Worm (Caenorhabditis elegans) whole organism, late embryonic: ENCODE data around the gene ttbk-5.

Source experiments
- F13H6.1 ChIP-seq: sonication (generic microtip); optimal IDR thresholded peaks from 2 replicates; lab custom pipeline; 2016; ENCODE audit warnings: missing genetic modification characterization, missing compliant biosample characterization
- T23F11.4 ChIP-seq: fragments of 200-800 bp; sonication (Bioruptor generic); optimal IDR thresholded peaks from 2 replicates; lab custom pipeline; 2018; ENCODE audit warnings: mild to moderate bottlenecking, missing genetic modification characterization, missing compliant biosample characterization
- ceh-18 ChIP-seq: sonication (generic microtip); optimal IDR thresholded peaks from 2 replicates; lab custom pipeline; 2016; ENCODE audit warnings: missing genetic modification characterization, missing compliant biosample characterization
- ceh-2 ChIP-seq: sonication (generic microtip); optimal IDR thresholded peaks from 2 replicates; lab custom pipeline; 2016; ENCODE audit warnings: missing genotype, missing genetic modification characterization, missing compliant biosample characterization
- ceh-31 ChIP-seq: sonication (generic microtip); optimal IDR thresholded peaks from 2 replicates; lab custom pipeline; 2016; ENCODE audit warnings: missing genetic modification characterization, missing compliant biosample characterization
- ceh-9 ChIP-seq: sonication (generic microtip); optimal IDR thresholded peaks from 2 replicates; lab custom pipeline; 2016; ENCODE audit warnings: mild to moderate bottlenecking, missing genetic modification characterization, inconsistent platforms, missing compliant biosample characterization
- elt-4 ChIP-seq: sonication (generic microtip); optimal IDR thresholded peaks from 2 replicates; lab custom pipeline; 2016; ENCODE audit warnings: missing genetic modification characterization, missing compliant biosample characterization
- ets-4 ChIP-seq: sonication (generic microtip); optimal IDR thresholded peaks from 2 replicates; lab custom pipeline; 2016; ENCODE audit warnings: missing genetic modification characterization, missing compliant biosample characterization
- fax-1 ChIP-seq: sonication (generic microtip); optimal IDR thresholded peaks from 2 replicates; lab custom pipeline; 2016; ENCODE audit warnings: missing genotype, missing genetic modification characterization, missing compliant biosample characterization
- gmeb-2 ChIP-seq: sonication (generic microtip); optimal IDR thresholded peaks from 2 replicates; lab custom pipeline; 2016; ENCODE audit warnings: missing genetic modification characterization, inconsistent platforms, missing compliant biosample characterization
- nhr-11 ChIP-seq: fragments of 150-350 bp; optimal IDR thresholded peaks from 2 replicates; lab custom pipeline; 2014; ENCODE audit warnings: missing biosample characterization, missing genetic modification characterization
- odd-2 ChIP-seq: sonication (generic microtip); optimal IDR thresholded peaks from 2 replicates; lab custom pipeline; 2017; ENCODE audit warnings: antibody characterized with exemption, mild to moderate bottlenecking, missing genetic modification characterization, missing compliant biosample characterization
- pag-3 ChIP-seq: sonication (generic microtip); optimal IDR thresholded peaks from 2 replicates; lab custom pipeline; 2016; ENCODE audit warnings: missing compliant biosample characterization, missing genetic modification characterization, borderline replicate concordance
- pat-9 ChIP-seq: fragments of 200-800 bp; sonication (Bioruptor generic); optimal IDR thresholded peaks from 2 replicates; lab custom pipeline; 2018; ENCODE audit warnings: mild to moderate bottlenecking, missing genetic modification characterization, moderate library complexity, missing compliant biosample characterization
- pax-1 ChIP-seq: fragments of 150-350 bp; optimal IDR thresholded peaks from 2 replicates; lab custom pipeline; 2014; ENCODE audit warnings: missing biosample characterization, missing genetic modification characterization
- pros-1 ChIP-seq: fragments of 150-350 bp; optimal IDR thresholded peaks from 2 replicates; lab custom pipeline; 2014; ENCODE audit warnings: missing biosample characterization, missing genetic modification reagents, missing genetic modification characterization
- rnt-1 ChIP-seq: sonication (generic microtip); optimal IDR thresholded peaks from 2 replicates; lab custom pipeline; 2016; ENCODE audit warnings: missing genetic modification characterization, missing compliant biosample characterization
- sdc-2 ChIP-seq: sonication (generic microtip); optimal IDR thresholded peaks from 2 replicates; lab custom pipeline; 2016; ENCODE audit warnings: missing genotype, missing genetic modification characterization, missing compliant biosample characterization
- sox-4 ChIP-seq: sonication (generic microtip); optimal IDR thresholded peaks from 2 replicates; lab custom pipeline; 2017; ENCODE audit warnings: mild to moderate bottlenecking, missing genetic modification characterization, inconsistent platforms, missing compliant biosample characterization
- ttx-3 ChIP-seq: sonication (generic microtip); optimal IDR thresholded peaks from 2 replicates; lab custom pipeline; 2016; ENCODE audit warnings: missing genetic modification reagents, missing genetic modification characterization, missing compliant biosample characterization
- unc-42 ChIP-seq: sonication (generic microtip); optimal IDR thresholded peaks from 2 replicates; lab custom pipeline; 2016; ENCODE audit warnings: missing genotype, missing genetic modification characterization, missing compliant biosample characterization
- ztf-16 ChIP-seq: sonication (generic microtip); optimal IDR thresholded peaks from 2 replicates; lab custom pipeline; 2017; ENCODE audit warnings: missing genetic modification characterization, missing compliant biosample characterization

Gene ttbk-5

ce11 chrIV:10137804-10138203 lies 47.3 kb downstream of the ttbk-5 start, which contains the start of gene K08F4.12:
K08F4.12 (plus strand) TSS chrIV:10138104.
- TF ChIP-seq sox-4 (tag; lab: Kevin White, UChicago) (no peak), T23F11.4 (GFP tag; lab: Kevin White, UChicago) (no peak), F13H6.1 (tag; lab: Kevin White, UChicago) (no peak), ttx-3 (no peak), gmeb-2 (tag; lab: Kevin White, UChicago) (no peak), nhr-11 (no peak), rnt-1 (no peak), ztf-16 (tag; lab: Kevin White, UChicago) (no peak), pros-1 (no peak), sdc-2 (tag; lab: Kevin White, UChicago) (no peak), ceh-31 (tag; lab: Kevin White, UChicago) (no peak), pag-3 (tag; lab: Kevin White, UChicago) (no peak), pat-9 (no peak), fax-1 (tag; lab: Kevin White, UChicago) (no peak), pax-1 (tag; lab: Kevin White, UChicago) (no peak)

ce11 chrIV:10140143-10140542 lies 49.7 kb downstream of the ttbk-5 start, which contains the start of gene gst-3:
gst-3 (minus strand) TSS chrIV:10140243.
- TF ChIP-seq elt-4 (tag; lab: Kevin White, UChicago) (no peak), ceh-9 (tag; lab: Kevin White, UChicago) (no peak), ceh-18 (tag; lab: Kevin White, UChicago) (no peak), ceh-2 (tag; lab: Kevin White, UChicago) (no peak), unc-42 (no peak), ets-4 (no peak), odd-2 (tag; lab: Kevin White, UChicago) (no peak), sdc-2 (tag; lab: Kevin White, UChicago) (no peak), gmeb-2 (tag; lab: Kevin White, UChicago) (no peak), ceh-31 (tag; lab: Kevin White, UChicago) (no peak)
